Fruit fly (Drosophila melanogaster) whole organism, embryonic: ENCODE results near the gene Mdh2.

Experiments
- Asciz ChIP-seq: fragments of 200-800 bp; sonication (Bioruptor generic); optimal IDR thresholded peaks from 2 replicates; lab custom pipeline; 2017; ENCODE audit warnings: missing biosample characterization, mild to moderate bottlenecking, missing genetic modification characterization, missing genetic modification reagents
- BEAF-32 ChIP-seq: fragments of 200-800 bp; sonication (Bioruptor generic); optimal IDR thresholded peaks from 3 replicates; lab custom pipeline; 2017; ENCODE audit warnings: missing biosample characterization, missing genetic modification characterization, mild to moderate bottlenecking, moderate library complexity, missing genetic modification reagents
- CG1024 ChIP-seq: fragments of 200-800 bp; sonication (Bioruptor generic); IDR thresholded peaks from 2 replicates; pipeline ENCODE4 v1.3.6; 2022; ENCODE audit warnings: missing biosample characterization, missing genetic modification characterization
- CG10431 ChIP-seq: fragments of 200-800 bp; sonication (Bioruptor generic); optimal IDR thresholded peaks from 3 replicates; lab custom pipeline; 2018; ENCODE audit warnings: missing biosample characterization, mild to moderate bottlenecking, missing genetic modification characterization
- CG12769 ChIP-seq: fragments of 200-800 bp; sonication (Bioruptor generic); optimal IDR thresholded peaks from 2 replicates; lab custom pipeline; 2019; ENCODE audit warnings: missing biosample characterization, mild to moderate bottlenecking, missing genetic modification characterization, moderate library complexity
- CG15601 ChIP-seq: fragments of 200-800 bp; sonication (Bioruptor generic); optimal IDR thresholded peaks from 3 replicates; lab custom pipeline; 2019; ENCODE audit warnings: missing biosample characterization, mild to moderate bottlenecking, missing genetic modification characterization, moderate library complexity
- CG1603 ChIP-seq: fragments of 200-800 bp; sonication (Bioruptor generic); optimal IDR thresholded peaks from 2 replicates; lab custom pipeline; 2019; ENCODE audit warnings: missing biosample characterization, mild to moderate bottlenecking, missing genetic modification characterization, moderate library complexity
- CG18011 ChIP-seq: fragments of 200-800 bp; sonication (Bioruptor generic); optimal IDR thresholded peaks from 2 replicates; lab custom pipeline; 2017; ENCODE audit warnings: missing biosample characterization, missing genetic modification characterization, mild to moderate bottlenecking, moderate library complexity, missing genotype
- CG30020 ChIP-seq: fragments of 200-800 bp; optimal IDR thresholded peaks from 2 replicates; lab custom pipeline; 2019; ENCODE audit warnings: missing biosample characterization, mild to moderate bottlenecking, missing genetic modification characterization, moderate library complexity
- CG30431 ChIP-seq: fragments of 200-800 bp; sonication (Bioruptor generic); optimal IDR thresholded peaks from 2 replicates; lab custom pipeline; 2017; ENCODE audit warnings: missing biosample characterization, missing genetic modification characterization
- CG3163 ChIP-seq: fragments of 200-800 bp; sonication (Bioruptor generic); optimal IDR thresholded peaks from 3 replicates; lab custom pipeline; 2016; ENCODE audit warnings: missing biosample characterization, missing genetic modification characterization
- CG34422 ChIP-seq: fragments of 200-800 bp; sonication (Bioruptor generic); IDR thresholded peaks from 3 replicates; pipeline ENCODE4 v1.3.6; 2022; ENCODE audit warnings: missing biosample characterization, missing genetic modification characterization
- CG3726 ChIP-seq: fragments of 200-800 bp; sonication (Bioruptor generic); IDR thresholded peaks from 3 replicates; pipeline ENCODE4, ENCODE4 v1.3.6; 2022; ENCODE audit warnings: missing biosample characterization, missing genetic modification characterization
- CG43689 ChIP-seq: fragments of 200-800 bp; sonication (Bioruptor generic); IDR thresholded peaks from 2 replicates; pipeline ENCODE4 v1.3.6; 2022; ENCODE audit warnings: missing biosample characterization, missing genetic modification characterization
- CG7372 ChIP-seq: fragments of 200-800 bp; sonication (Bioruptor generic); IDR thresholded peaks from 2 replicates; pipeline ENCODE4 v1.3.6; 2022; ENCODE audit warnings: missing biosample characterization, missing genetic modification characterization
- CG7963 ChIP-seq: fragments of 200-800 bp; sonication (Bioruptor generic); IDR thresholded peaks from 3 replicates; pipeline ENCODE4 v1.3.6; 2022; ENCODE audit warnings: missing biosample characterization, missing genetic modification characterization; ENCODE audit not compliant: partially characterized antibody
- CG8388 ChIP-seq: fragments of 200-800 bp; sonication (Bioruptor generic); optimal IDR thresholded peaks from 2 replicates; lab custom pipeline; 2019; ENCODE audit warnings: missing biosample characterization, mild to moderate bottlenecking, missing genetic modification characterization, moderate library complexity
- CG8765 ChIP-seq: fragments of 200-800 bp; sonication (Bioruptor generic); IDR thresholded peaks from 2 replicates; pipeline ENCODE4 v1.3.6; 2022; ENCODE audit warnings: missing biosample characterization, missing genetic modification characterization
- CG8924 ChIP-seq: fragments of 200-800 bp; optimal IDR thresholded peaks from 3 replicates; lab custom pipeline; 2019; ENCODE audit warnings: missing biosample characterization, mild to moderate bottlenecking, missing genetic modification characterization, moderate library complexity
- CG9797 ChIP-seq: fragments of 200-800 bp; sonication (Bioruptor generic); optimal IDR thresholded peaks from 3 replicates; lab custom pipeline; 2018; ENCODE audit warnings: missing biosample characterization, mild to moderate bottlenecking, missing genetic modification characterization
- CG9817 ChIP-seq: fragments of 200-800 bp; sonication (Bioruptor generic); optimal IDR thresholded peaks from 2 replicates; lab custom pipeline; 2018; ENCODE audit warnings: missing biosample characterization, mild to moderate bottlenecking, missing genetic modification characterization, moderate library complexity
- Camta ChIP-seq: fragments of 200-800 bp; sonication (Bioruptor generic); optimal IDR thresholded peaks from 2 replicates; lab custom pipeline; 2016; ENCODE audit warnings: missing biosample characterization, missing genetic modification characterization
- D ChIP-seq, 2 experiments: fragments of 200-800 bp in 1 of 2; fragments of >200 bp in 1 of 2; sonication (Bioruptor generic) in 1 of 2; optimal IDR thresholded peaks; 2 replicates in 1 of 2; 3 replicates in 1 of 2; lab custom pipeline; 2017; ENCODE audit warnings: mild to moderate bottlenecking in 1 of 2, missing biosample characterization in 1 of 2, missing genetic modification characterization in 1 of 2, missing genetic modification reagents in 1 of 2
- D19A ChIP-seq: fragments of 200-800 bp; optimal IDR thresholded peaks from 3 replicates; lab custom pipeline; 2019; ENCODE audit warnings: missing biosample characterization, mild to moderate bottlenecking, missing genetic modification characterization, moderate library complexity
- Dip2 ChIP-seq: fragments of 200-800 bp; sonication (Bioruptor generic); IDR thresholded peaks from 2 replicates; pipeline ENCODE4 v1.3.6; 2022; ENCODE audit warnings: missing biosample characterization, missing genetic modification characterization
- Ets65A ChIP-seq: fragments of 200-800 bp; sonication (Bioruptor generic); peaks from one replicate; lab custom pipeline; 2016; ENCODE audit warnings: missing biosample characterization, missing genetic modification characterization
- Lpt ChIP-seq: fragments of >200 bp; optimal IDR thresholded peaks from 2 replicates; lab custom pipeline; 2018; ENCODE audit warnings: missing biosample characterization, missing genetic modification characterization
- Oaz ChIP-seq: fragments of 200-800 bp; sonication (Bioruptor generic); IDR thresholded peaks from 2 replicates; pipeline ENCODE4 v1.3.6; 2022; ENCODE audit warnings: missing biosample characterization, missing genetic modification characterization
- Sin3A ChIP-seq: fragments of >200 bp; optimal IDR thresholded peaks from 2 replicates; lab custom pipeline; 2018
- Sox100B ChIP-seq: fragments of 200-800 bp; sonication (Bioruptor generic); optimal IDR thresholded peaks from 3 replicates; lab custom pipeline; 2018; ENCODE audit warnings: missing biosample characterization, mild to moderate bottlenecking, missing genetic modification characterization
- bab2 ChIP-seq: fragments of 200-800 bp; sonication (Bioruptor generic); optimal IDR thresholded peaks from 2 replicates; lab custom pipeline; 2016; ENCODE audit warnings: missing biosample characterization, missing genetic modification characterization
- eve ChIP-seq, 2 experiments: fragments of >200 bp; optimal IDR thresholded peaks; 2 replicates each; lab custom pipeline; 2017; ENCODE audit warnings: missing biosample characterization in 2 of 2, missing genetic modification characterization in 2 of 2
- ewg ChIP-seq: fragments of 200-800 bp; sonication (Bioruptor generic); optimal IDR thresholded peaks from 3 replicates; lab custom pipeline; 2017; ENCODE audit warnings: mild to moderate bottlenecking, missing biosample characterization, missing genetic modification reagents, missing genetic modification characterization
- fru ChIP-seq: fragments of >200 bp; optimal IDR thresholded peaks from 2 replicates; lab custom pipeline; 2017
- gcm ChIP-seq: fragments of 200-800 bp; sonication (Bioruptor generic); optimal IDR thresholded peaks from 2 replicates; lab custom pipeline; 2019; ENCODE audit warnings: missing biosample characterization, mild to moderate bottlenecking, missing genetic modification characterization, moderate library complexity
- gfzf ChIP-seq: fragments of 200-800 bp; sonication (Bioruptor generic); optimal IDR thresholded peaks from 2 replicates; lab custom pipeline; 2016; ENCODE audit warnings: missing biosample characterization, mild to moderate bottlenecking, missing genetic modification characterization, moderate library complexity
- gro ChIP-seq: fragments of 200-800 bp; sonication (Bioruptor generic); optimal IDR thresholded peaks from 2 replicates; lab custom pipeline; 2016; ENCODE audit warnings: missing biosample characterization, missing genetic modification characterization
- ind ChIP-seq: fragments of 200-800 bp; sonication (Bioruptor generic); optimal IDR thresholded peaks from 3 replicates; lab custom pipeline; 2016; ENCODE audit warnings: missing biosample characterization, missing genetic modification characterization
- jumu ChIP-seq: fragments of 200-800 bp; sonication (Bioruptor generic); optimal IDR thresholded peaks from 3 replicates; lab custom pipeline; 2016; ENCODE audit warnings: missing biosample characterization, missing genetic modification characterization
- lola ChIP-seq, 3 experiments: fragments of >200 bp in 2 of 3; fragments of 200-800 bp in 1 of 3; sonication (Bioruptor generic) in 1 of 3; optimal IDR thresholded peaks; 2 replicates each; lab custom pipeline; 2017 to 2019; ENCODE audit warnings: missing biosample characterization in 3 of 3, missing genetic modification characterization in 3 of 3, mild to moderate bottlenecking in 1 of 3, moderate library complexity in 1 of 3
- luna ChIP-seq: fragments of 200-800 bp; sonication (Bioruptor generic); optimal IDR thresholded peaks from 2 replicates; lab custom pipeline; 2016; ENCODE audit warnings: missing biosample characterization, missing genetic modification characterization
- pb ChIP-seq: fragments of 200-800 bp; sonication (Bioruptor generic); optimal IDR thresholded peaks from 3 replicates; lab custom pipeline; 2016; ENCODE audit warnings: missing biosample characterization, missing genetic modification characterization
- pfk ChIP-seq: fragments of 200-800 bp; sonication (Bioruptor generic); optimal IDR thresholded peaks from 2 replicates; lab custom pipeline; 2018; ENCODE audit warnings: missing biosample characterization, mild to moderate bottlenecking, missing genetic modification characterization, moderate library complexity
- pros ChIP-seq: fragments of 200-800 bp; sonication (Bioruptor generic); optimal IDR thresholded peaks from 3 replicates; lab custom pipeline; 2019; ENCODE audit warnings: missing biosample characterization, mild to moderate bottlenecking, missing genetic modification characterization, moderate library complexity
- ranshi ChIP-seq: fragments of 200-800 bp; sonication (Bioruptor generic); IDR thresholded peaks from 2 replicates; pipeline ENCODE4 v1.3.6; 2022; ENCODE audit warnings: missing biosample characterization, missing genetic modification characterization
- sens ChIP-seq: fragments of 200-800 bp; sonication (Bioruptor generic); peaks from one replicate; lab custom pipeline; 2016; ENCODE audit warnings: missing biosample characterization, missing genetic modification characterization
- seq ChIP-seq: fragments of 200-800 bp; sonication (Bioruptor generic); IDR thresholded peaks from 2 replicates; pipeline ENCODE4 v1.3.6; 2022; ENCODE audit warnings: missing biosample characterization, missing genetic modification characterization
- toy ChIP-seq: fragments of 200-800 bp; sonication (Bioruptor generic); IDR thresholded peaks from 2 replicates; pipeline ENCODE4 v1.3.6; 2022; ENCODE audit warnings: missing biosample characterization, missing genetic modification characterization
- trh ChIP-seq: fragments of 200-800 bp; sonication (Bioruptor generic); optimal IDR thresholded peaks from 2 replicates; lab custom pipeline; 2016; ENCODE audit warnings: missing biosample characterization, missing genetic modification characterization
- wek ChIP-seq: fragments of 200-800 bp; sonication (Bioruptor generic); optimal IDR thresholded peaks from 3 replicates; lab custom pipeline; 2018; ENCODE audit warnings: missing biosample characterization, mild to moderate bottlenecking, missing genetic modification characterization, moderate library complexity
- z ChIP-seq: fragments of 200-800 bp; sonication (Bioruptor generic); IDR thresholded peaks from 3 replicates; pipeline ENCODE4 v1.3.6; 2022; ENCODE audit warnings: missing biosample characterization, missing genetic modification characterization

Gene Mdh2

dm6 chr3R:18199885-18200249 lies 26.3 kb upstream of the Mdh2 start (continued):
- TF ChIP-seq CG18011, result no peak
- no peak for TF ChIP-seq Oaz (GFP tag; lab: Robert Waterston, UW)
- TF ChIP-seq CG8388 (GFP tag; lab: Kevin White, UChicago), result no peak
- no peak for TF ChIP-seq sens (GFP tag; lab: Kevin White, UChicago)
- TF ChIP-seq Sin3A, result no peak
- no peak for TF ChIP-seq jumu (GFP tag; lab: Kevin White, UChicago)
- TF ChIP-seq gfzf, result peak; percentile 57
- TF ChIP-seq luna (GFP tag; lab: Kevin White, UChicago), result no peak
- TF ChIP-seq Sox100B (GFP tag; lab: Kevin White, UChicago), result no peak
- no peak for TF ChIP-seq z (GFP tag; lab: Robert Waterston, UW)
- no peak for TF ChIP-seq CG30020 (tag; lab: Kevin White, UChicago)
- no peak for TF ChIP-seq gcm (GFP tag; lab: Kevin White, UChicago)
- TF ChIP-seq CG1603 (tag; lab: Kevin White, UChicago), result no peak
- no peak for TF ChIP-seq wek (GFP tag; lab: Kevin White, UChicago)
- no peak for TF ChIP-seq pros (GFP tag; lab: Kevin White, UChicago)
- TF ChIP-seq CG34422, result no peak
- TF ChIP-seq CG10431 (GFP tag; lab: Kevin White, UChicago), result peak; percentile 100
- peak; percentile 6 for TF ChIP-seq D (optimal IDR thresholded peaks at IDR 0.05; lab: Kevin White, UChicago)
- TF ChIP-seq D (GFP tag; optimal IDR thresholded peaks at IDR 0.05; lab: Kevin White, UChicago), result no peak
- no peak for TF ChIP-seq CG30431 (GFP tag; lab: Kevin White, UChicago)
- TF ChIP-seq CG43689, result no peak
- no peak for TF ChIP-seq toy (GFP tag; lab: Robert Waterston, UW)
- TF ChIP-seq CG3726 (GFP tag; lab: Robert Waterston, UW), result no peak
- peak; percentile 27 for TF ChIP-seq BEAF-32
- TF ChIP-seq seq, result no peak
- TF ChIP-seq fru (lab: Kevin White, UChicago), result no peak
- TF ChIP-seq CG8924 (tag; lab: Kevin White, UChicago), result no peak
- TF ChIP-seq lola (GFP tag; optimal IDR thresholded peaks at IDR 0.05; lab: Kevin White, UChicago), result no peak
- TF ChIP-seq pfk (GFP tag; lab: Kevin White, UChicago), result no peak
- TF ChIP-seq CG12769 (tag; lab: Kevin White, UChicago), result no peak
- TF ChIP-seq Camta (GFP tag; lab: Kevin White, UChicago), result no peak
- TF ChIP-seq CG1024 (GFP tag; lab: Robert Waterston, UW), result no peak
- TF ChIP-seq ind, result no peak
- TF ChIP-seq ewg (GFP tag; lab: Kevin White, UChicago), result peak; percentile 69
- peak; percentile 43 for TF ChIP-seq CG15601 (tag; lab: Kevin White, UChicago)
- TF ChIP-seq CG9797 (GFP tag; lab: Kevin White, UChicago), result peak; percentile 45

- no peak for TF ChIP-seq Dip2 (GFP tag; lab: Robert Waterston, UW)
- peak; percentile 59 for TF ChIP-seq Ets65A (GFP tag; lab: Kevin White, UChicago)
- TF ChIP-seq CG9797 (GFP tag; lab: Kevin White, UChicago), result no peak
These were observed 17.7 kb upstream of the Mdh2 start, which contains the start of gene CG44158 for dm6 chr3R:18208479-18208878. TSS of gene CG44158 (plus strand) at chr3R:18208779.

DNA sequence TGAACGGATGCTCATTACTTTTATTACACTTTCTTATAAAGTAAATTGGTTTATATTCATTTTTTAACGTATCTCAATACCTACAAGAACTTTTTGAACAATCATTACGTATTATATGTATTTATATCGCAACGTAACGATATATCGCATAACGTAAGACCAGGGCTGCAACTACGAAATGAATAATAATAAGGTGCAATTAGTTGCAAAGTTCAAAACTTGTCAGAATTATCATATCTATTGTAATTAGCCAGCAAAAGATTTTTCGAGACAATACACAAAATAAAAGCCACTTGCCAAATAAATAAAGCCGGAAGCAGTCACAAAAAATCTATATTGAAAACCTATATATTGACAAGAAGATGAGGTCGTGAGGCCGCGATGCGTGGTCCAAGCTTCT lies 10.9 kb upstream of the Mdh2 start:
- no peak for TF ChIP-seq trh (GFP tag; lab: Kevin White, UChicago)
- TF ChIP-seq CG7963 (GFP tag; lab: Robert Waterston, UW), result no peak
- peak; percentile 26 for TF ChIP-seq CG9817 (tag; lab: Kevin White, UChicago)
- TF ChIP-seq CG3163 (GFP tag; lab: Kevin White, UChicago), result no peak
- no peak for TF ChIP-seq CG7372 (GFP tag; lab: Robert Waterston, UW)
- TF ChIP-seq ranshi (GFP tag; lab: Robert Waterston, UW), result no peak
- TF ChIP-seq Lpt (GFP tag; lab: Kevin White, UChicago), result no peak
- no peak for TF ChIP-seq eve (GFP tag; optimal IDR thresholded peaks at IDR 0.05; lab: Kevin White, UChicago)
- TF ChIP-seq pb, result no peak
- no peak for TF ChIP-seq CG10431 (GFP tag; lab: Kevin White, UChicago)
- TF ChIP-seq gro (GFP tag; lab: Kevin White, UChicago), result no peak
- no peak for TF ChIP-seq CG8765 (GFP tag; lab: Robert Waterston, UW)
- TF ChIP-seq bab2 (GFP tag; lab: Kevin White, UChicago), result peak; percentile 38
- no peak for TF ChIP-seq Asciz (GFP tag; lab: Kevin White, UChicago)
- no peak for TF ChIP-seq D19A
